Fruit fly (Drosophila melanogaster): Measurements from ENCODE around the gene Sgs4.

The Sgs4 gene

dm6 chrX:3255569-3256309 lies 5.8 kb downstream of the Sgs4 start (continued):
- TF ChIP-seq gsb (GFP tag; IDR thresholded peaks at IDR 0.05) (peak; percentile 88), rib (GFP tag; IDR thresholded peaks at IDR 0.05) (peak; percentile 90), cwo (GFP tag; optimal IDR thresholded peaks at IDR 0.05) (peak; percentile 96), fd102C (GFP tag; optimal IDR thresholded peaks at IDR 0.05) (no peak), otp (GFP tag; IDR thresholded peaks at IDR 0.05) (peak; percentile 67; the same call in 1 of the 3 replicates), disco-r (GFP tag; optimal IDR thresholded peaks at IDR 0.05) (peak; percentile 92), CG3163 (GFP tag; optimal IDR thresholded peaks at IDR 0.05) (peak; percentile 83), salm (tag; optimal IDR thresholded peaks at IDR 0.05) (peak; percentile 91), cg (GFP tag; optimal IDR thresholded peaks at IDR 0.05) (no peak), CG11695 (GFP tag; IDR thresholded peaks at IDR 0.05) (peak; percentile 96), Hr78 (GFP tag; optimal IDR thresholded peaks at IDR 0.05) (peak in 1 of 2 experiments; percentile 51), CG7786 (GFP tag; optimal IDR thresholded peaks at IDR 0.05) (peak; percentile 95), scrt (GFP tag; optimal IDR thresholded peaks at IDR 0.05) (peak; percentile 90), ind (GFP tag; optimal IDR thresholded peaks at IDR 0.05) (peak; percentile 96), peb (GFP tag; IDR thresholded peaks at IDR 0.05) (peak; percentile 81), abd-A (tag; optimal IDR thresholded peaks at IDR 0.05) (peak; percentile 63), bsh (GFP tag; optimal IDR thresholded peaks at IDR 0.05) (peak; percentile 92), CG4328 (GFP tag; optimal IDR thresholded peaks at IDR 0.05) (peak; percentile 95), vnd (GFP tag; IDR thresholded peaks at IDR 0.05; ENCODE audit: partially characterized antibody) (no peak), phol (tag; optimal IDR thresholded peaks at IDR 0.05) (peak; percentile 96), Ets65A (GFP tag) (peak; percentile 96), gcm (GFP tag; optimal IDR thresholded peaks at IDR 0.05) (peak; percentile 91), nau (GFP tag; optimal IDR thresholded peaks at IDR 0.05) (peak; percentile 95), pnt (GFP tag; optimal IDR thresholded peaks at IDR 0.05) (peak; percentile 71), CG12744 (GFP tag; optimal IDR thresholded peaks at IDR 0.05) (peak; percentile 92), CG11456 (GFP tag; IDR thresholded peaks at IDR 0.05) (peak; percentile 92), CG11504 (tag; optimal IDR thresholded peaks at IDR 0.05) (peak; percentile 96), nmo (GFP tag; optimal IDR thresholded peaks at IDR 0.05) (peak; percentile 92), CG43689 (GFP tag; IDR thresholded peaks at IDR 0.05) (peak; percentile 76), CG17829 (tag; optimal IDR thresholded peaks at IDR 0.05) (peak; percentile 81), gem (tag; optimal IDR thresholded peaks at IDR 0.05) (peak; percentile 98), CG18599 (GFP tag; optimal IDR thresholded peaks at IDR 0.05) (peak; percentile 98), wor (GFP tag; IDR thresholded peaks at IDR 0.05) (peak; percentile 91), az2 (GFP tag; optimal IDR thresholded peaks at IDR 0.05) (peak; percentile 93), gsb-n (tag; optimal IDR thresholded peaks at IDR 0.05) (peak; percentile 86), CG15601 (tag; optimal IDR thresholded peaks at IDR 0.05) (peak; percentile 82), kni (GFP tag; optimal IDR thresholded peaks at IDR 0.05) (peak; percentile 34), sr (GFP tag; IDR thresholded peaks at IDR 0.05) (peak; percentile 22; the same call in 1 of the 3 replicates), Ptx1 (GFP tag; IDR thresholded peaks at IDR 0.05) (peak; percentile 94), CG4707 (GFP tag; optimal IDR thresholded peaks at IDR 0.05) (peak; percentile 58), CG2875 (GFP tag; optimal IDR thresholded peaks at IDR 0.05) (peak; percentile 90), esg (GFP tag; conservative IDR thresholded peaks at IDR 0.05) (peak; percentile 91), slou (GFP tag; optimal IDR thresholded peaks at IDR 0.05) (peak; percentile 81), CG15696 (tag; optimal IDR thresholded peaks at IDR 0.05) (peak; percentile 66), YL-1 (GFP tag; optimal IDR thresholded peaks at IDR 0.05) (peak; percentile 78), sima (GFP tag; optimal IDR thresholded peaks at IDR 0.05) (no peak), CG11085 (GFP tag; IDR thresholded peaks at IDR 0.05) (peak; percentile 85), pb (GFP tag; optimal IDR thresholded peaks at IDR 0.05) (peak; percentile 87)

All from whole organism, embryonic.